Fruit fly (Drosophila melanogaster): ENCODE results near the gene Ptip.

Gene Ptip

DNA sequence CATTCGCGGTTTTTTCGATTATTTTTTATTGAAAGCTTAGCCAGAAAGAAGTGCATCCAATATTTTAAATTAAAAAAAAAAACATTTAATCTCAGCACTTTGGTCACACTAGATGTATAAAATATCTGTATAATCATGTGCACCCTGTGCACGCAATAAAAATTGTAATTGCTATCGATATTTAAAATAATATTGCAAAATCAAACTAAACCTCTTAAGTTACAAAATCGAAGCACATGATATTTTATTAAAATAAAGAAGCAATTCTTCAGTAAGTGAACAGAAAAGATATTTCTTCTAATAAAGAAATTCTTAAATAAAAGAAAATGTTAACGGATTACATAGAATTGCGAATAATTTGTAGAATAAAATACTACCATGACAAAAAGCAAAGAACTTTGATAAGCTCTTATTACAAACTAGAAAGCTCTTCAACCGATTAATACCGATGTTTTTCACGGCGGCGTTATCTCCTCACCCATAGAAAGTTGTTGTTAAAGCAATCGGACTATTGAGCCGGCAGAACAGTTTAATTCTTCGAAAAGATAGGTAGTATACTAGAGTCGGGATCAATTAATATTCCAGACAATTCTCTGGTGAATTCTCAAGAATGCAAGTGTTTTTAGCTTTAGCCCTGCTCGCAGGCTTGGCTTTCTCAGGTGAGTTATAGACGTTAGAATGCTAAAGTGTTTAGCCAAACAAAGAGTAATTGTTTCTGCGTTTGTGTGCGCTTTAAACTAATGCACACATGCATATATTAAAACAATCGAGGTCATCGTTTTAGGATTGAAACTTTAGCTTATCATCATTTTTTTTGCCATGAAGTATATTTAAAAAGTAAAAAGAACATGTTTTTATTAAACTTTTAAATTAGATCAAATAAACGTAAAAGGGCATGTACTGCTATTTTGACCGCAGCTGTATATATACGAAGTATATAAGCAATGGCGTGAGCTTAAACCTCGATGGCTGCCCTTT is 34.9 kb downstream of the Ptip start, which contains the start of gene CtsK1:
TSS of gene CtsK1 (plus strand) at position 490 of the 978 bp plus-strand sequence.
- TF ChIP-seq usp (GFP tag; optimal IDR thresholded peaks at IDR 0.05) (no peak), EcR (GFP tag; optimal IDR thresholded peaks at IDR 0.05) (no peak), pan (optimal IDR thresholded peaks at IDR 0.05) (no peak), psq (optimal IDR thresholded peaks at IDR 0.05) (no peak), CG8478 (optimal IDR thresholded peaks at IDR 0.05) (no peak), Dll (optimal IDR thresholded peaks at IDR 0.05) (no peak)

DNA sequence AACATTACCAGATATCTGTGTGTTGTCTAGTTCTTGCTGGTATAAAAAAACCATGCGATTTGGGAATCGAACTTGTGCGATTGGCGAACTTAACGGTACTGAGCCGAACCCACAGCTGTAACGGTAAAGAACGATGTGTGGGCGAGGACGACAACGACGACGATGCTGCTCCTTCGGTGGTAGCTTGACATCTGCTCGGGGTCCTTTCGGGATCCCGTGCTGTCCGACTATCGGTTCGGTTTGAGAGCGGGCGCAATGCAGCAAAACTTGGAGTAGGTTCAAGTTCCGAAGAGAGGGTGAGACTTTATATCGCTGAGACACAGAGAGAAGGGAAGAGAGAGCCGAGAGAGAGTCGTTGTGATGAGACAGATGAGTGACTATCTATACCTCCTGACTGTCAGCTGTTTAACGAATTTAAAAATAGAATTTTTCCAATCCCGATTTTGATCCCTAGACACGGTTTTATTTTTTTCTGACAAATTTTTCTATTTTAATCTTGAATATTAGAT is 35.6 kb downstream of the Ptip start, which contains the start of gene CG17364:
TSS of gene CG17364 (minus strand) at position 168 of the 509 bp plus-strand sequence.
- no peak for TF ChIP-seq psq (optimal IDR thresholded peaks at IDR 0.05)
- no peak for TF ChIP-seq pan (optimal IDR thresholded peaks at IDR 0.05)
- TF ChIP-seq usp (GFP tag; optimal IDR thresholded peaks at IDR 0.05) = no peak
- no peak for TF ChIP-seq EcR (GFP tag; optimal IDR thresholded peaks at IDR 0.05)
- no peak for TF ChIP-seq CG8478 (optimal IDR thresholded peaks at IDR 0.05)
- no peak for TF ChIP-seq Dll (optimal IDR thresholded peaks at IDR 0.05)

DNA sequence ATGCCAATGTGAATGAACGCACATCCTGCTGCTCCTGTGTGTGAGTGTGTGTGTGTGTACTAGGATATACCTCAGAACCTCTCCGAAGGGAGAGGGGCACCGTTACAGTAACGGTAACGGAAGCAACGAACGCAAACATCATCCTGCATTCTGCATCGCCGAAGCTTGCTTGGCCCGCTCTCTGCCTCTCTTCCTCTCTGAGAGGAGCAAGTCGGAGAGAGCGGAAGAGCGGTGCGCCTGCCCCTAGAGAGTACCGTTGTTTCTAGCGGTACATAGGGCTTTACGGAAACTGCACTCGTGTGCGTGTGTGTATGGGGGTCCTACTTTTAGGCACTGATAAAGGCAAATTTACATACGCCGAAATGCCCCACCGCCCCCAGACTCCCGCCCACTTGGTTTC is 37.6 kb downstream of the Ptip start:
- TF ChIP-seq EcR (GFP tag; optimal IDR thresholded peaks at IDR 0.05) (no peak), usp (GFP tag; optimal IDR thresholded peaks at IDR 0.05) (no peak), Dll (optimal IDR thresholded peaks at IDR 0.05) (no peak), pan (optimal IDR thresholded peaks at IDR 0.05) (no peak), psq (optimal IDR thresholded peaks at IDR 0.05) (no peak), CG8478 (optimal IDR thresholded peaks at IDR 0.05) (no peak)

DNA sequence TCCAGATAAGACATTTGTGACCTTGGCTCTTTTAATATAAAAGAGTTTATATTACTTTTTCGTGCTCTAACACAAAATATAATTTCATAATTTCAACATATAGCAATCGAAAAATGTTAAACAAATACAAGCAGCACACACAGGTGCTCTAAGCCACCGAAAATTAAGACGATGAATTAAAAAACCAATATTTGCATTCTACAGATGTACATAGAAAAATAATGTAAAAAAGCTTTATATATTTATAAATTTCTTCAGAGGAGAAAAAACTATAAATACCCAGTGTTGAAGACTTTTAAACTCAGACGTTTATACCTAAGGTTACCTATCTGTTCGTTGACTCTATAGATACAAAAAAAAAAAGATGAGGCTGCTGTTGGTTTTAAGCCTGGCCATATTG is 41.3 kb downstream of the Ptip start, which contains the start of gene CG9040:
TSS of gene CG9040 (plus strand) at position 301 of the 400 bp plus-strand sequence.
- TF ChIP-seq EcR (GFP tag; optimal IDR thresholded peaks at IDR 0.05) = no peak
- no peak for TF ChIP-seq Dll (optimal IDR thresholded peaks at IDR 0.05)
- TF ChIP-seq psq (optimal IDR thresholded peaks at IDR 0.05) = no peak

DNA sequence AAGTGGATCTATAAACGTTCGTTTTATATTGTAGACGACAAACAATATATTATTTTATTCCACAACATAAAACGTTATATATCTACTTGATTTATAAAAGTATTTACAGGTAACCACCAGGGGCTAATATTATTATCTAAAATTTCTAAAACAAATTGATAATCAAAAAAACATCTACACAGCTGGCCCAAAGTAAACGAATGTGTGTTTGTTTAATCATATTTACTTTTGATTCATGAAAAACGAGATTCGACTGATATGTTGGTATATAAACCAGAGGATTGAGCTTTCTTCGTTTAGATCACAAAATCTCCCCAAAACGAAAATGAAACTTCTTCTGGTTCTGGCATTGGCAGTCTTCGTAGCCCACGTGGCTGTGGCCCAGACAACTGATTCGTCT is 42.6 kb downstream of the Ptip start, which contains the start of gene CG17362:
TSS of gene CG17362 (plus strand) at position 291 of the 400 bp plus-strand sequence.
- TF ChIP-seq pan (optimal IDR thresholded peaks at IDR 0.05) (no peak), CG8478 (optimal IDR thresholded peaks at IDR 0.05) (no peak), Dll (optimal IDR thresholded peaks at IDR 0.05) (no peak), psq (optimal IDR thresholded peaks at IDR 0.05) (no peak), usp (GFP tag; optimal IDR thresholded peaks at IDR 0.05) (no peak)

DNA sequence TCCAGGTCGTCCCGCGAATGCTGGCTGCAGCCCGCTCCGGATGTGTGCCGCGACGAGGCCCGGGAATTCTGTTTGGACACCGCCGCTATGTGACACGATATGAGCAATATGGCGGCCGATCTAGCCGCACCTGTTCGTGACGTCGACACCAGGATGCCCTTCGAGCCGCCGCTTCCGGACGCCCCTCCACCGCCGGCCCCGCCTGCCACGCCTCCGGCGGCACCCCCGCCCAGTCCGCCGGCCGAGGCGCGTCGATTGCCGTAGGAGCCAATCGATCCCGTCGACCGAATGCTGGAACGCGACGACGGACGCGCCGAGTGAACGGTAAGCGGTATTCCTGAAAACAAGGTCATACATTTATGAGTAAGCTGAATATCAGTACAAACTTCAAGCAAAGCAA is 46.4 kb downstream of the Ptip start:
- TF ChIP-seq EcR (GFP tag; optimal IDR thresholded peaks at IDR 0.05) = no peak
- TF ChIP-seq usp (GFP tag; optimal IDR thresholded peaks at IDR 0.05) = no peak
- no peak for TF ChIP-seq CG8478 (optimal IDR thresholded peaks at IDR 0.05)
- no peak for TF ChIP-seq Dll (optimal IDR thresholded peaks at IDR 0.05)
- TF ChIP-seq pan (optimal IDR thresholded peaks at IDR 0.05) = no peak
- TF ChIP-seq psq (optimal IDR thresholded peaks at IDR 0.05) = no peak

DNA sequence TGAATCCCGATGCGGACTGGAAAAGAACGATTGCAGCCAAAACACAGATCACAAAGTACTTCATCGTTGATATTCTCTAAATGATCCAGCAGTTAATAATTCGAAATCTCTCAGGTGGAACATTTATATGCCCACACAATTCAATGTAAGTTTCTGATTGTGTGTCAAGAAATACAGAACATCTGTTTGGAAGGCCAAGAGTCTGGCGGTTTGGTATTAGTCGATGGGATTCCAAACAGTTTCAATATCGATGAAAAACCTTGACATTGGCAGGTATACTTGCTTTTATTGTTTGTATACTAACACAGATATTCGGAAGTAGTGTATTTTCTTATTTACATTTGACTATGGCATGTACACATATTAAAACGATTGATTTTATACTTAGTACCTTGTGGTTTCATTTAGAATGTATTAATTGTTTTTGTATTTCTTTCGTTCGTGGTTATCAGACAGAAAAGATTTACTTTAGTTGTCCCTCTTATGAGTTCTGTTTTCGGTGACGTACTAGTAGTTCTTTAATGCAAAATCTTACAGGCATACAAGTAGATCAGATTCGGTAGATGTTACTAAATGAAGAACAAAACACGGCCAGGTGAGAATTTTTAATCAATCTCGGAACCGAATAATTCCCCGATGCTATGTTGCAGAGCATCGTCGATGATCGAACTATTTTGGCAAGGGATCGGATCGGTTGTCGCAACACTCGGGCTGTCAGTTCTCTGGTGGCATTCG is 55.4 kb downstream of the Ptip start, which contains the start of the genes CG13738 and Hsc70-1:
TSS of gene CG13738 (minus strand) at position 101 of the 735 bp plus-strand sequence.
TSS of gene Hsc70-1 (plus strand) at position 685 of the 735 bp plus-strand sequence.
- TF ChIP-seq usp (GFP tag; optimal IDR thresholded peaks at IDR 0.05) = no peak
- no peak for TF ChIP-seq psq (optimal IDR thresholded peaks at IDR 0.05)
- TF ChIP-seq EcR (GFP tag; optimal IDR thresholded peaks at IDR 0.05) = no peak
- no peak for TF ChIP-seq pan (optimal IDR thresholded peaks at IDR 0.05)
- no peak for TF ChIP-seq CG8478 (optimal IDR thresholded peaks at IDR 0.05)
- no peak for TF ChIP-seq Dll (optimal IDR thresholded peaks at IDR 0.05)
